Worm (Caenorhabditis elegans) whole organism, L1 larva: ENCODE data around the gene T22G5.3.

Source experiments
- C04F5.9 ChIP-seq: sonication (generic microtip); optimal IDR thresholded peaks from 2 replicates; lab custom pipeline; 2016; ENCODE audit warnings: missing genetic modification characterization, missing compliant biosample characterization
- C34B4.2 ChIP-seq: sonication (generic microtip); optimal IDR thresholded peaks from 2 replicates; lab custom pipeline; 2017; ENCODE audit warnings: mild to moderate bottlenecking, missing genetic modification characterization, missing compliant biosample characterization
- aha-1 ChIP-seq: fragments of 150-350 bp; optimal IDR thresholded peaks from 2 replicates; lab custom pipeline; 2014; ENCODE audit warnings: missing biosample characterization, missing genetic modification characterization
- ama-1 ChIP-seq: fragments of 150-350 bp; optimal IDR thresholded peaks from 2 replicates; lab custom pipeline; 2014
- blmp-1 ChIP-seq: fragments of 150-350 bp; optimal IDR thresholded peaks from 2 replicates; lab custom pipeline; 2014; ENCODE audit warnings: missing biosample characterization, missing genetic modification characterization
- ceh-8 ChIP-seq: fragments of 200-800 bp; sonication (Bioruptor generic); optimal IDR thresholded peaks from 2 replicates; lab custom pipeline; 2018; ENCODE audit warnings: mild to moderate bottlenecking, missing genetic modification characterization, moderate library complexity, missing compliant biosample characterization
- ceh-90 ChIP-seq: sonication (generic microtip); optimal IDR thresholded peaks from 2 replicates; lab custom pipeline; 2016; ENCODE audit warnings: missing genetic modification characterization, missing compliant biosample characterization
- efl-1 ChIP-seq, 4 experiments: fragments of 150-350 bp; optimal IDR thresholded peaks in 3 of 4; peaks in 1 of 4; 1 replicate in 1 of 4; 2 replicates in 3 of 4; lab custom pipeline; 2014; ENCODE audit warnings: missing biosample characterization in 2 of 4, missing genetic modification characterization in 2 of 4, missing genetic modification reagents in 2 of 4
- efl-3 ChIP-seq: fragments of 200-800 bp; sonication (Bioruptor generic); optimal IDR thresholded peaks from 2 replicates; lab custom pipeline; 2018; ENCODE audit warnings: mild to moderate bottlenecking, missing genetic modification characterization, missing compliant biosample characterization
- egl-13 ChIP-seq: sonication (generic microtip); optimal IDR thresholded peaks from 2 replicates; lab custom pipeline; 2016; ENCODE audit warnings: missing genotype, missing genetic modification reagents, missing genetic modification characterization, missing compliant biosample characterization
- elt-2 ChIP-seq: sonication (generic microtip); optimal IDR thresholded peaks from 2 replicates; lab custom pipeline; 2016; ENCODE audit warnings: missing genetic modification characterization, mild to moderate bottlenecking, inconsistent platforms, missing compliant biosample characterization, missing genetic modification reagents
- elt-3 ChIP-seq, 6 experiments: fragments of 150-350 bp in 1 of 6; sonication (generic microtip); optimal IDR thresholded peaks; 2 replicates each; lab custom pipeline; 2017 to 2018; ENCODE audit warnings: missing biosample characterization in 6 of 6, missing genetic modification characterization in 6 of 6, inconsistent platforms in 1 of 6
- fkh-10 ChIP-seq: sonication (generic microtip); optimal IDR thresholded peaks from 2 replicates; lab custom pipeline; 2017; ENCODE audit warnings: missing biosample characterization, missing genetic modification reagents, missing genetic modification characterization
- fkh-4 ChIP-seq: sonication (generic microtip); optimal IDR thresholded peaks from 2 replicates; lab custom pipeline; 2016; ENCODE audit warnings: missing compliant biosample characterization, missing genetic modification characterization, borderline replicate concordance
- fkh-8 ChIP-seq: sonication (generic microtip); optimal IDR thresholded peaks from 2 replicates; lab custom pipeline; 2016; ENCODE audit warnings: mild to moderate bottlenecking, missing genetic modification characterization, missing compliant biosample characterization
- fos-1 ChIP-seq: fragments of 150-350 bp; optimal IDR thresholded peaks from 2 replicates; lab custom pipeline; 2014; ENCODE audit warnings: missing biosample characterization, missing genetic modification characterization
- grh-1 ChIP-seq: fragments of 200-800 bp; sonication (Bioruptor generic); IDR thresholded peaks from 2 replicates; pipeline ENCODE4 v1.3.6; 2022; ENCODE audit warnings: missing genetic modification reagents, missing genetic modification characterization, missing compliant biosample characterization
- hlh-17 ChIP-seq: fragments of 200-800 bp; sonication (Bioruptor generic); optimal IDR thresholded peaks from 2 replicates; lab custom pipeline; 2018; ENCODE audit warnings: missing genetic modification characterization, mild to moderate bottlenecking, missing compliant biosample characterization, moderate library complexity, borderline replicate concordance
- hpl-2 ChIP-seq: fragments of 150-350 bp; optimal IDR thresholded peaks from 2 replicates; lab custom pipeline; 2014; ENCODE audit warnings: missing biosample characterization, missing genetic modification reagents, missing genetic modification characterization
- jun-1 ChIP-seq: fragments of 150-350 bp; optimal IDR thresholded peaks from 2 replicates; lab custom pipeline; 2014; ENCODE audit warnings: missing biosample characterization, missing genetic modification reagents, missing genetic modification characterization
- lin-14 ChIP-seq: fragments of 200-800 bp; sonication (Bioruptor generic); optimal IDR thresholded peaks from 2 replicates; lab custom pipeline; 2018; ENCODE audit warnings: mild to moderate bottlenecking, missing genetic modification characterization, moderate library complexity, missing compliant biosample characterization
- lin-39 ChIP-seq: fragments of 150-350 bp; optimal IDR thresholded peaks from 2 replicates; lab custom pipeline; 2014; ENCODE audit warnings: missing biosample characterization, missing genetic modification reagents, missing genetic modification characterization
- lsy-2 ChIP-seq, 2 experiments: fragments of 150-350 bp; optimal IDR thresholded peaks; 2 replicates each; lab custom pipeline; 2014; ENCODE audit warnings: missing biosample characterization in 2 of 2, missing genetic modification characterization in 2 of 2
- mep-1 ChIP-seq: fragments of 150-350 bp; optimal IDR thresholded peaks from 2 replicates; lab custom pipeline; 2014; ENCODE audit warnings: missing biosample characterization, missing genetic modification characterization
- nhr-11 ChIP-seq: fragments of 150-350 bp; optimal IDR thresholded peaks from 2 replicates; lab custom pipeline; 2014; ENCODE audit warnings: missing biosample characterization, missing genetic modification characterization
- nhr-19 ChIP-seq: fragments of 200-800 bp; sonication (Bioruptor generic); conservative IDR thresholded peaks from 2 replicates; pipeline ENCODE4 v1.3.6; 2022; ENCODE audit warnings: missing genetic modification characterization, missing compliant biosample characterization
- nhr-84 ChIP-seq: sonication (generic microtip); optimal IDR thresholded peaks from 2 replicates; lab custom pipeline; 2017; ENCODE audit warnings: missing biosample characterization, missing genetic modification characterization
- nhr-90 ChIP-seq: sonication (generic microtip); optimal IDR thresholded peaks from 2 replicates; lab custom pipeline; 2016; ENCODE audit warnings: mild to moderate bottlenecking, missing genetic modification characterization, missing compliant biosample characterization; ENCODE audit not compliant: poor library complexity
- pax-3 ChIP-seq: fragments of 200-800 bp; sonication (Bioruptor generic); optimal IDR thresholded peaks from 2 replicates; lab custom pipeline; 2018; ENCODE audit warnings: mild to moderate bottlenecking, missing genetic modification characterization, moderate library complexity, missing compliant biosample characterization
- snu-23 ChIP-seq: sonication (generic microtip); optimal IDR thresholded peaks from 2 replicates; lab custom pipeline; 2016; ENCODE audit warnings: missing genetic modification characterization, missing compliant biosample characterization
- sup-37 ChIP-seq: fragments of 200-800 bp; sonication (Bioruptor generic); optimal IDR thresholded peaks from 2 replicates; lab custom pipeline; 2018; ENCODE audit warnings: mild to moderate bottlenecking, missing genetic modification characterization, missing compliant biosample characterization
- unc-130 ChIP-seq: fragments of 150-350 bp; optimal IDR thresholded peaks from 2 replicates; lab custom pipeline; 2017; ENCODE audit warnings: missing biosample characterization, missing genetic modification characterization, inconsistent platforms
- unc-30 ChIP-seq: sonication (generic microtip); optimal IDR thresholded peaks from 2 replicates; lab custom pipeline; 2017; ENCODE audit warnings: missing biosample characterization, missing genetic modification characterization
- unc-98 ChIP-seq: fragments of 200-800 bp; sonication (Bioruptor generic); IDR thresholded peaks from 2 replicates; pipeline ENCODE4 v1.3.6; 2022; ENCODE audit warnings: missing genetic modification characterization, missing compliant biosample characterization
- xbp-1 ChIP-seq: sonication (generic microtip); optimal IDR thresholded peaks from 2 replicates; lab custom pipeline; 2016; ENCODE audit warnings: missing genetic modification characterization, missing compliant biosample characterization
- zag-1 ChIP-seq: fragments of 150-350 bp; optimal IDR thresholded peaks from 2 replicates; lab custom pipeline; 2014; ENCODE audit warnings: missing biosample characterization, missing genetic modification characterization
- zip-4 ChIP-seq: fragments of 200-800 bp; sonication (Bioruptor generic); optimal IDR thresholded peaks from 2 replicates; lab custom pipeline; 2018; ENCODE audit warnings: mild to moderate bottlenecking, missing genetic modification characterization, moderate library complexity, missing compliant biosample characterization

T22G5.3 gene

DNA sequence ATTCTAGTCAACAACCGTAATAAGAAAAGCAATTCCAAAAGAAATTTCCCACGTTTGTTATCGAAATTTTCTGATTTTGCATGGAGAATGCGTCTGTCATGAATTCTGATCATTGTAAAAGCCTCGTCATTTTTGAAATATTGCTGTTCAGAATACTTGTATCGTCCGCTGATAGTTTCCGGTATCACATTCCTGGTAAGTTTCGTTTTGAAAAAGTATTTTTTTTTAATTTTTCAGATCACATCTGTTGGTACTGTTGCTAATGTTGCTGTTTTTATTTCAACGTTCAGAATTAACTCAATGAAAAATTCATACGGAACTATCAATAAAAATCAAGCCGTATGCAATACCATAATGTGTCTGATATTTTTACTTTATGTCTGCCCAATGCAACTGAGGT, 39.8 kb upstream of the T22G5.3 start, which contains the start of gene srx-17:
TSS of gene srx-17 (plus strand) at position 301 of the 400 bp plus-strand sequence.
- no peak for TF ChIP-seq efl-1 (optimal IDR thresholded peaks at IDR 0.05; lab: Kevin White, UChicago)
- peak in 1 of 2 experiments; percentile 29 for TF ChIP-seq efl-1 (GFP tag; optimal IDR thresholded peaks at IDR 0.05 in 1 of 2; lab: Kevin White, UChicago)
- no peak for TF ChIP-seq efl-3 (GFP tag; lab: Kevin White, UChicago)

DNA sequence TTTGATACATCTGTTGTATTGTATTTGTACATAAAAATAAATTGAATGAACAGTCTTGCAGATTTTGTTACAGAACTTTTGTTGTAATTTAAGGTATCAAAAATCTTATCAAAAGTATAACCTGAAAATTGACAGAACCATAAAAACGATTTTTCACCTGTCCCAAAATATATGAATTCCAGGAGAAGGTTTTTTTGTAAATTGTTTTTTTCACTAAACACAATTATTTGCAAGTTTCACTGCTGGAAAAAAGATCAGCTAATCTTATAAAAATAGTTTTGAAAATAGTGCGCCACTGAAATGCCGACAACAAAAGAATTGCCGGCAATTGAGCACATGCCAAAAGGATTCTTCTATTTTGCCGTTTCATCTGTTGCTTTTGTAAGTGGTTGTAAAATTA, 37.6 kb upstream of the T22G5.3 start, which contains the start of gene srx-130:
TSS of gene srx-130 (plus strand) at position 301 of the 400 bp plus-strand sequence.
- no peak for TF ChIP-seq ceh-8
- no peak for TF ChIP-seq egl-13 (tag; lab: Kevin White, UChicago)
- no peak for TF ChIP-seq lsy-2 (tag; optimal IDR thresholded peaks at IDR 0.05; lab: Kevin White, UChicago)
- TF ChIP-seq unc-98 (GFP tag; lab: Robert Waterston, UW) = no peak

DNA sequence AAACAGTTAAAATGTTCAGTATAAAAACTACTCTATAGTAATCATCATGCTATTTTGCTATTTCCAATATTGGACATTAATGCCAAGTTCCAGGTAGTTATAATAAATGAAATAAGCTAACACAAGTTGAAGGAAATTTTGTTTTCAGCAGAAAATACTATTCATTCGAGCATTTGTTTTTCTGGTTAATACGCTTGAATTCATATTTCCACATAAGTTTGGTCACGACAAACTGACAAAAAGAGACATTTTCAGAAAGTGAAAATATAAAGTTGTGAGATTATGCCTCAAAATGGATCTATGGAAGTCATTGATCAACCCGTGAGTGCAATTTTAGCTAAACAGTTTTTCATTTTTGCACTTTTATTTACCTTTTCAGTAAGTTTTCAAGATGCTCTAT, 35.6 kb upstream of the T22G5.3 start, which contains the start of gene srx-131:
TSS of gene srx-131 (plus strand) at position 301 of the 400 bp plus-strand sequence.
- TF ChIP-seq aha-1 (tag; lab: Kevin White, UChicago) (no peak), C34B4.2 (tag; lab: Kevin White, UChicago) (no peak), nhr-90 (tag; lab: Kevin White, UChicago) (no peak), mep-1 (tag; lab: Kevin White, UChicago) (no peak), lsy-2 (tag; optimal IDR thresholded peaks at IDR 0.05; lab: Kevin White, UChicago) (no peak), nhr-84 (tag; lab: Kevin White, UChicago) (no peak), hpl-2 (GFP tag; lab: Kevin White, UChicago) (no peak), fos-1 (tag; lab: Kevin White, UChicago) (no peak), blmp-1 (tag; lab: Kevin White, UChicago) (no peak), elt-2 (tag; lab: Kevin White, UChicago) (no peak), lin-14 (GFP tag; lab: Kevin White, UChicago) (no peak), hlh-17 (no peak), C04F5.9 (tag; lab: Kevin White, UChicago) (no peak), pax-3 (tag; lab: Kevin White, UChicago) (no peak), ceh-90 (tag; lab: Kevin White, UChicago) (no peak), ama-1 (no peak), zip-4 (GFP tag; lab: Kevin White, UChicago) (no peak), sup-37 (no peak), lin-39 (tag; lab: Kevin White, UChicago) (no peak)

DNA sequence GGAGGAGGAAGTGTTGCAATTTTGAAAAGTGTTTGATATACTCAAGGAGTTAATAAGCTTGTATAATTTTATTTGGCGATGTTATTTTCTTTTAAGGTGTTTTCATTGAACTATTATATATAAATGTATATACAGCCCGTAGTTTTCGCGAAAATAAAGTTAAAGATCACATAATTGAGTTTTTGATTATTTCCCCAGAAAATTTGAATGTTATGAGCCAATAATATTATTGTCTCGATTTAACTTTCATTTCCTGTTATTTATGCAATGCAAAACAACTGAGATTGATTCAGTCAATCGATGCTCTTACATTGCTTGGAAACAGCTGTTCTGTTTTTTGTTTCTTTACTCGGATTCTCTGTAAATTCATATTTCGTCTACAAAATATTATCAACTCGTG, 32.3 kb upstream of the T22G5.3 start, which contains the start of gene srx-133:
TSS of gene srx-133 (plus strand) at position 301 of the 400 bp plus-strand sequence.
- TF ChIP-seq xbp-1 (tag; lab: Kevin White, UChicago) (no peak), zip-4 (GFP tag; lab: Kevin White, UChicago) (no peak), elt-3 (tag; optimal IDR thresholded peaks at IDR 0.05; lab: Kevin White, UChicago) (no peak), nhr-11 (tag; lab: Kevin White, UChicago) (no peak), hlh-17 (no peak), mep-1 (tag; lab: Kevin White, UChicago) (no peak), jun-1 (tag; lab: Kevin White, UChicago) (no peak), fkh-4 (tag; lab: Kevin White, UChicago) (no peak), egl-13 (tag; lab: Kevin White, UChicago) (no peak), fkh-8 (tag; lab: Kevin White, UChicago) (no peak), nhr-19 (GFP tag; lab: Robert Waterston, UW) (no peak), unc-130 (tag; lab: Kevin White, UChicago) (no peak), lin-14 (GFP tag; lab: Kevin White, UChicago) (no peak), zag-1 (tag; lab: Kevin White, UChicago) (no peak), efl-1 (optimal IDR thresholded peaks at IDR 0.05; lab: Kevin White, UChicago) (no peak), efl-1 (GFP tag; optimal IDR thresholded peaks at IDR 0.05 in 1 of 2; lab: Kevin White, UChicago) (no peak), grh-1 (GFP tag; lab: Robert Waterston, UW) (no peak), unc-30 (tag; lab: Kevin White, UChicago) (no peak), fkh-10 (GFP tag; lab: Kevin White, UChicago) (no peak), nhr-84 (tag; lab: Kevin White, UChicago) (no peak), snu-23 (GFP tag; lab: Kevin White, UChicago) (no peak)
